Worm (Caenorhabditis elegans) whole organism, L4 larva: ENCODE data around the gene F20D1.3.
A peak's percentile ranks its signal among the peaks of the same experiment; 100 is the strongest.

ENCODE experiments used
- D1046.2 ChIP-seq: fragments of 200-800 bp; sonication (Bioruptor generic); IDR thresholded peaks from 2 replicates; pipeline ENCODE4 v1.3.6; 2022; ENCODE audit warnings: missing genetic modification characterization, missing compliant biosample characterization
- F10B5.3 ChIP-seq: sonication (generic microtip); optimal IDR thresholded peaks from 2 replicates; lab custom pipeline; 2016; ENCODE audit warnings: mild to moderate bottlenecking, missing genetic modification characterization, missing compliant biosample characterization
- F26F4.8 ChIP-seq: fragments of 200-800 bp; sonication (Bioruptor generic); conservative IDR thresholded peaks from 2 replicates; pipeline ENCODE4 v1.3.6; 2022; ENCODE audit warnings: missing genetic modification characterization, missing compliant biosample characterization
- F44E2.7 ChIP-seq: fragments of 200-800 bp; sonication (Bioruptor generic); IDR thresholded peaks from 2 replicates; pipeline ENCODE4 v2.1.2; 2022; ENCODE audit warnings: missing genetic modification characterization, missing compliant biosample characterization
- R02D3.7 ChIP-seq: fragments of 150-350 bp; sonication (generic microtip); optimal IDR thresholded peaks from 3 replicates; lab custom pipeline; 2014; ENCODE audit warnings: missing biosample characterization, missing genetic modification characterization
- T20F7.1 ChIP-seq: fragments of 200-800 bp; sonication (Bioruptor generic); optimal IDR thresholded peaks from 2 replicates; lab custom pipeline; 2018; ENCODE audit warnings: mild to moderate bottlenecking, missing genetic modification characterization, missing compliant biosample characterization
- Y48G9A.11 ChIP-seq: fragments of 200-800 bp; sonication (Bioruptor generic); IDR thresholded peaks from 2 replicates; pipeline ENCODE4 v1.3.6; 2022; ENCODE audit warnings: missing genetic modification reagents, missing genetic modification characterization, missing compliant biosample characterization
- Y75B8A.6 ChIP-seq: fragments of 200-800 bp; sonication (Bioruptor generic); IDR thresholded peaks from 2 replicates; pipeline ENCODE4 v1.3.6; 2022; ENCODE audit warnings: missing genetic modification reagents, missing genetic modification characterization, missing compliant biosample characterization
- ZK337.2 ChIP-seq: fragments of 200-800 bp; sonication (Bioruptor generic); IDR thresholded peaks from 2 replicates; pipeline ENCODE4 v1.3.6; 2022; ENCODE audit warnings: missing genetic modification reagents, missing genetic modification characterization, missing compliant biosample characterization
- aha-1 ChIP-seq: fragments of 150-350 bp; peaks from one replicate; lab custom pipeline; 2014; ENCODE audit warnings: missing biosample characterization, missing genetic modification characterization
- aly-2 ChIP-seq: sonication (generic microtip); optimal IDR thresholded peaks from 2 replicates; lab custom pipeline; 2018; ENCODE audit warnings: missing biosample characterization, missing genetic modification characterization
- attf-4 ChIP-seq: sonication (generic microtip); optimal IDR thresholded peaks from 3 replicates; lab custom pipeline; 2017; ENCODE audit warnings: missing biosample characterization, missing genetic modification characterization
- ceh-28 ChIP-seq: fragments of 150-350 bp; optimal IDR thresholded peaks from 2 replicates; lab custom pipeline; 2014; ENCODE audit warnings: missing biosample characterization, missing genetic modification reagents, missing genetic modification characterization
- ceh-44 ChIP-seq: fragments of 200-800 bp; sonication (Bioruptor generic); IDR thresholded peaks from 2 replicates; pipeline ENCODE4 v1.3.6; 2022; ENCODE audit warnings: missing genetic modification reagents, missing genetic modification characterization, missing compliant biosample characterization
- ceh-62 ChIP-seq: sonication (generic microtip); optimal IDR thresholded peaks from 2 replicates; lab custom pipeline; 2017; ENCODE audit warnings: missing biosample characterization, missing genetic modification characterization
- cey-2 ChIP-seq: sonication (generic microtip); optimal IDR thresholded peaks from 3 replicates; lab custom pipeline; 2017; ENCODE audit warnings: missing genetic modification characterization, mild to moderate bottlenecking, missing compliant biosample characterization, antibody characterized with exemption, borderline replicate concordance; ENCODE audit not compliant: insufficient read depth
- ctbp-1 ChIP-seq: fragments of 200-800 bp; sonication (Bioruptor generic); IDR thresholded peaks from 2 replicates; pipeline ENCODE4 v1.3.6; 2022; ENCODE audit warnings: missing genetic modification reagents, missing genetic modification characterization, missing compliant biosample characterization
- daf-12 ChIP-seq: fragments of 150-350 bp; optimal IDR thresholded peaks from 2 replicates; lab custom pipeline; 2014; ENCODE audit warnings: missing biosample characterization, missing genetic modification reagents, missing genetic modification characterization
- daf-16 ChIP-seq, 3 experiments: sonication (generic microtip); optimal IDR thresholded peaks; 2 replicates each; lab custom pipeline; 2016 to 2017; ENCODE audit warnings: missing genetic modification characterization in 3 of 3, missing genetic modification reagents in 3 of 3, mild to moderate bottlenecking in 2 of 3, missing compliant biosample characterization in 2 of 3, missing biosample characterization in 1 of 3, moderate library complexity in 1 of 3
- daf-8 ChIP-seq: fragments of 200-800 bp; sonication (Bioruptor generic); IDR thresholded peaks from 2 replicates; pipeline ENCODE4 v1.3.6; 2022; ENCODE audit warnings: missing genetic modification characterization, missing compliant biosample characterization
- dmd-6 ChIP-seq: fragments of 200-800 bp; sonication (Bioruptor generic); IDR thresholded peaks from 2 replicates; pipeline ENCODE4 v1.3.6; 2022; ENCODE audit warnings: missing genetic modification reagents, missing genetic modification characterization, missing compliant biosample characterization
- dmd-8 ChIP-seq: fragments of 200-800 bp; sonication (Bioruptor generic); IDR thresholded peaks from 2 replicates; pipeline ENCODE4 v1.3.6; 2022; ENCODE audit warnings: missing genetic modification characterization, missing compliant biosample characterization
- dmd-9 ChIP-seq: fragments of 200-800 bp; sonication (Bioruptor generic); IDR thresholded peaks from 2 replicates; pipeline ENCODE4 v1.3.6; 2022; ENCODE audit warnings: missing genetic modification reagents, missing genetic modification characterization, missing compliant biosample characterization
- egl-43 ChIP-seq: fragments of 200-800 bp; sonication (Bioruptor generic); IDR thresholded peaks from 2 replicates; pipeline ENCODE4 v1.3.6; 2022; ENCODE audit warnings: missing genetic modification reagents, missing genetic modification characterization, missing compliant biosample characterization
- fkh-10 ChIP-seq: fragments of 150-350 bp; optimal IDR thresholded peaks from 2 replicates; lab custom pipeline; 2014; ENCODE audit warnings: missing biosample characterization, missing genetic modification reagents, missing genetic modification characterization
- gei-8 ChIP-seq: fragments of 200-800 bp; sonication (Bioruptor generic); optimal IDR thresholded peaks from 2 replicates; lab custom pipeline; 2018; ENCODE audit warnings: mild to moderate bottlenecking, missing genetic modification characterization, missing compliant biosample characterization
- hlh-11 ChIP-seq: fragments of 200-800 bp; sonication (Bioruptor generic); optimal IDR thresholded peaks from 2 replicates; lab custom pipeline; 2018; ENCODE audit warnings: mild to moderate bottlenecking, missing genetic modification characterization, missing compliant biosample characterization
- hlh-30 ChIP-seq: sonication (generic microtip); optimal IDR thresholded peaks from 2 replicates; lab custom pipeline; 2017; ENCODE audit warnings: antibody characterized with exemption, mild to moderate bottlenecking, missing genetic modification characterization, missing compliant biosample characterization; ENCODE audit not compliant: insufficient read depth
- lim-7 ChIP-seq: fragments of 200-800 bp; sonication (Bioruptor generic); IDR thresholded peaks from 2 replicates; pipeline ENCODE4 v1.3.6; 2022; ENCODE audit warnings: missing genetic modification characterization, missing compliant biosample characterization
- lin-1 ChIP-seq: fragments of 200-800 bp; sonication (Bioruptor generic); IDR thresholded peaks from 2 replicates; pipeline ENCODE4 v1.3.6; 2022; ENCODE audit warnings: missing genetic modification reagents, missing genetic modification characterization, missing compliant biosample characterization
- lin-15B ChIP-seq: fragments of 150-350 bp; sonication (generic microtip); optimal IDR thresholded peaks from 3 replicates; lab custom pipeline; 2014; ENCODE audit warnings: missing biosample characterization, missing genetic modification characterization
- lin-39 ChIP-seq: fragments of 150-350 bp; optimal IDR thresholded peaks from 2 replicates; lab custom pipeline; 2014; ENCODE audit warnings: missing biosample characterization, missing genetic modification reagents, missing genetic modification characterization
- lsy-2 ChIP-seq, 2 experiments: fragments of 150-350 bp in 1 of 2; sonication (generic microtip) in 1 of 2; optimal IDR thresholded peaks; 2 replicates each; lab custom pipeline; 2014 to 2017; ENCODE audit warnings: missing biosample characterization in 2 of 2, missing genetic modification characterization in 2 of 2
- madf-5 ChIP-seq, 2 experiments: fragments of 200-800 bp; sonication (Bioruptor generic); IDR thresholded peaks; 2 replicates each; pipeline ENCODE4 v1.3.6; 2022; ENCODE audit warnings: missing compliant biosample characterization in 2 of 2, missing genetic modification characterization in 2 of 2
- mxl-2 ChIP-seq: fragments of 200-800 bp; sonication (Bioruptor generic); conservative IDR thresholded peaks from 2 replicates; pipeline ENCODE4 v1.3.6; 2022; ENCODE audit warnings: missing genetic modification reagents, missing genetic modification characterization, missing compliant biosample characterization
- nhr-10 ChIP-seq: fragments of 150-350 bp; optimal IDR thresholded peaks from 2 replicates; lab custom pipeline; 2014; ENCODE audit warnings: missing biosample characterization, missing genetic modification characterization
- nhr-77 ChIP-seq: fragments of 150-350 bp; optimal IDR thresholded peaks from 2 replicates; lab custom pipeline; 2014; ENCODE audit warnings: missing biosample characterization, missing genetic modification characterization
- pqm-1 ChIP-seq: sonication (generic microtip); optimal IDR thresholded peaks from 2 replicates; lab custom pipeline; 2017; ENCODE audit warnings: missing biosample characterization, missing genetic modification characterization
- sdz-12 ChIP-seq: fragments of 200-800 bp; sonication (Bioruptor generic); optimal IDR thresholded peaks from 2 replicates; lab custom pipeline; 2018; ENCODE audit warnings: mild to moderate bottlenecking, missing genetic modification characterization, missing compliant biosample characterization
- set-16 ChIP-seq: fragments of 200-800 bp; sonication (Bioruptor generic); IDR thresholded peaks from 2 replicates; pipeline ENCODE4 v1.3.6; 2022; ENCODE audit warnings: missing genetic modification reagents, missing genetic modification characterization, missing compliant biosample characterization
- spr-3 ChIP-seq: fragments of 200-800 bp; sonication (Bioruptor generic); optimal IDR thresholded peaks from 2 replicates; lab custom pipeline; 2018; ENCODE audit warnings: mild to moderate bottlenecking, missing genetic modification characterization, missing compliant biosample characterization
- tag-97 ChIP-seq: fragments of 200-800 bp; sonication (Bioruptor generic); IDR thresholded peaks from 2 replicates; pipeline ENCODE4 v1.3.6; 2022; ENCODE audit warnings: missing genetic modification characterization, missing compliant biosample characterization
- unc-130 ChIP-seq: sonication (generic microtip); optimal IDR thresholded peaks from 2 replicates; lab custom pipeline; 2016; ENCODE audit warnings: missing genetic modification reagents, missing genetic modification characterization, missing compliant biosample characterization
- unc-62 ChIP-seq, 3 experiments: fragments of 150-350 bp in 1 of 3; sonication (generic microtip); optimal IDR thresholded peaks in 2 of 3; peaks in 1 of 3; 1 replicate in 1 of 3; 2 replicates in 2 of 3; lab custom pipeline; 2014 to 2017; ENCODE audit warnings: missing biosample characterization in 3 of 3, missing genetic modification characterization in 3 of 3, missing genetic modification reagents in 3 of 3, missing genotype in 1 of 3
- vab-7 ChIP-seq: fragments of 200-800 bp; sonication (Bioruptor generic); IDR thresholded peaks from 2 replicates; pipeline ENCODE4 v1.3.6; 2022; ENCODE audit warnings: missing genetic modification reagents, missing genetic modification characterization, missing compliant biosample characterization
- zfp-2 ChIP-seq: sonication (generic microtip); optimal IDR thresholded peaks from 2 replicates; lab custom pipeline; 2016; ENCODE audit warnings: mild to moderate bottlenecking, missing genetic modification characterization, missing compliant biosample characterization
- zfp-3 ChIP-seq: fragments of 200-800 bp; sonication (Bioruptor generic); conservative IDR thresholded peaks from 2 replicates; pipeline ENCODE4 v1.3.6; 2022; ENCODE audit warnings: missing genetic modification reagents, missing genetic modification characterization, missing compliant biosample characterization
- zip-11 ChIP-seq: fragments of 200-800 bp; sonication (Bioruptor generic); IDR thresholded peaks from 2 replicates; pipeline ENCODE4 v1.3.6; 2022; ENCODE audit warnings: missing genetic modification characterization, missing compliant biosample characterization
- ztf-7 ChIP-seq: fragments of 150-350 bp; optimal IDR thresholded peaks from 2 replicates; lab custom pipeline; 2014; ENCODE audit warnings: missing biosample characterization, missing genetic modification characterization

Gene F20D1.3

ce11 chrX:14946464-14947354, 29.2 kb upstream of the F20D1.3 start:
- TF ChIP-seq ceh-28 (tag; lab: Kevin White, UChicago) (no peak), dmd-6 (peak; percentile 86), ctbp-1 (GFP tag; lab: Robert Waterston, UW) (no peak), gei-8 (GFP tag; lab: Kevin White, UChicago) (no peak), zip-11 (GFP tag; lab: Robert Waterston, UW) (no peak), ceh-62 (tag; lab: Kevin White, UChicago) (no peak), attf-4 (tag; lab: Kevin White, UChicago) (no peak), unc-62 (GFP tag; optimal IDR thresholded peaks at IDR 0.05 in 1 of 2; lab: Kevin White, UChicago) (peak; percentile 11 to 93), unc-62 (tag; optimal IDR thresholded peaks at IDR 0.05; lab: Kevin White, UChicago) (no peak), R02D3.7 (tag; lab: Kevin White, UChicago) (no peak), F10B5.3 (no peak), lin-1 (GFP tag; lab: Robert Waterston, UW) (peak; percentile 42; the same call in 1 of the 2 replicates), lim-7 (no peak), daf-8 (no peak), F26F4.8 (GFP tag; lab: Robert Waterston, UW) (no peak), F44E2.7 (GFP tag; lab: Robert Waterston, UW) (no peak), zfp-3 (GFP tag; lab: Robert Waterston, UW) (no peak), zfp-2 (no peak), T20F7.1 (GFP tag; lab: Kevin White, UChicago) (peak; percentile 52), dmd-9 (no peak), set-16 (no peak), sdz-12 (GFP tag; lab: Kevin White, UChicago) (no peak), vab-7 (no peak), lin-15B (tag; lab: Kevin White, UChicago) (no peak), hlh-30 (tag; lab: Kevin White, UChicago) (peak; percentile 95), nhr-10 (tag; lab: Kevin White, UChicago) (no peak), madf-5 (GFP tag; IDR thresholded peaks at IDR 0.05; lab: Robert Waterston, UW) (no peak), daf-12 (tag; lab: Kevin White, UChicago) (no peak), dmd-8 (GFP tag; lab: Robert Waterston, UW) (no peak), ceh-44 (no peak), pqm-1 (tag; lab: Kevin White, UChicago) (peak; percentile 88), cey-2 (tag; lab: Kevin White, UChicago) (no peak), tag-97 (GFP tag; lab: Robert Waterston, UW) (no peak), unc-130 (no peak), lin-39 (tag; lab: Kevin White, UChicago) (no peak), mxl-2 (GFP tag; lab: Robert Waterston, UW) (no peak), nhr-77 (peak; percentile 28), aly-2 (no peak), hlh-11 (peak; percentile 84), Y75B8A.6 (GFP tag; lab: Robert Waterston, UW) (no peak), ZK337.2 (GFP tag; lab: Robert Waterston, UW) (no peak), fkh-10 (GFP tag; lab: Kevin White, UChicago) (no peak), Y48G9A.11 (GFP tag; lab: Robert Waterston, UW) (no peak), daf-16 (GFP tag; optimal IDR thresholded peaks at IDR 0.05; lab: Kevin White, UChicago) (peak in 1 of 2 experiments; percentile 25), daf-16 (tag; optimal IDR thresholded peaks at IDR 0.05; lab: Kevin White, UChicago) (peak; percentile 75), ztf-7 (tag; lab: Kevin White, UChicago) (peak; percentile 98), lsy-2 (tag; optimal IDR thresholded peaks at IDR 0.05; lab: Kevin White, UChicago) (peak in 1 of 2 experiments; percentile 42), aha-1 (tag; lab: Kevin White, UChicago) (peak; percentile 36), egl-43 (GFP tag; lab: Robert Waterston, UW) (no peak), D1046.2 (no peak), spr-3 (GFP tag; lab: Kevin White, UChicago) (no peak)
